Fruit fly (Drosophila melanogaster): ENCODE results near the gene nkd.

The nkd gene

dm6 chr3L:19045299-19046025 lies at the start of gene nkd:
Gene nkd (minus strand): TSS chr3L:19045449.
- TF ChIP-seq CG18619 (GFP tag; optimal IDR thresholded peaks at IDR 0.05) (peak; percentile 84), seq (GFP tag; IDR thresholded peaks at IDR 0.05) (peak; percentile 88), CG8359 (GFP tag; optimal IDR thresholded peaks at IDR 0.05; ENCODE audit: borderline replicate concordance) (no peak), run (tag; optimal IDR thresholded peaks at IDR 0.05) (peak; percentile 84), ara (GFP tag; IDR thresholded peaks at IDR 0.05) (peak; percentile 92), CG9215 (GFP tag; IDR thresholded peaks at IDR 0.05) (peak; percentile 73), CG16779 (GFP tag; IDR thresholded peaks at IDR 0.05) (peak; percentile 79), CG11504 (tag; optimal IDR thresholded peaks at IDR 0.05) (peak; percentile 91), zfh2 (GFP tag; optimal IDR thresholded peaks at IDR 0.05) (peak; percentile 50), Dbx (GFP tag; IDR thresholded peaks at IDR 0.05) (peak; percentile 94), gt (GFP tag; IDR thresholded peaks at IDR 0.05) (peak; percentile 28; the same call in 1 of the 2 replicates), CG8290 (GFP tag; optimal IDR thresholded peaks at IDR 0.05) (peak; percentile 76), CG8290 (tag; optimal IDR thresholded peaks at IDR 0.05) (peak in 1 of 2 experiments; percentile 78), CG9876 (GFP tag; optimal IDR thresholded peaks at IDR 0.05) (peak; percentile 23), CG42726 (GFP tag; IDR thresholded peaks at IDR 0.05; ENCODE audit: partially characterized antibody) (peak; percentile 65; the same call in 1 of the 2 replicates), wdn (GFP tag; IDR thresholded peaks at IDR 0.05) (peak; percentile 81), CG16815 (GFP tag; optimal IDR thresholded peaks at IDR 0.05) (peak; percentile 52), Trl (optimal IDR thresholded peaks at IDR 0.05) (peak; percentile 76 to 80), Trl (GFP tag; optimal IDR thresholded peaks at IDR 0.05) (peak; percentile 71), Ets97D (GFP tag; optimal IDR thresholded peaks at IDR 0.05) (peak; percentile 43), odd (GFP tag; optimal IDR thresholded peaks at IDR 0.05) (peak; percentile 87), sug (tag; optimal IDR thresholded peaks at IDR 0.05) (peak; percentile 70), lbe (GFP tag; optimal IDR thresholded peaks at IDR 0.05) (peak; percentile 75), lmd (GFP tag; IDR thresholded peaks at IDR 0.05) (peak; percentile 86), ftz-f1 (GFP tag; optimal IDR thresholded peaks at IDR 0.05) (no peak), BEAF-32 (GFP tag; optimal IDR thresholded peaks at IDR 0.05) (no peak), Adf1 (GFP tag; IDR thresholded peaks at IDR 0.05) (peak; percentile 53; the same call in 1 of the 2 replicates), da (GFP tag; optimal IDR thresholded peaks at IDR 0.05) (peak; percentile 36), CG10321 (GFP tag; IDR thresholded peaks at IDR 0.05) (peak; percentile 44; the same call in 1 of the 2 replicates), cg (GFP tag; optimal IDR thresholded peaks at IDR 0.05) (peak; percentile 17), Abd-B (GFP tag; optimal IDR thresholded peaks at IDR 0.05) (peak; percentile 70), Chrac-16 (GFP tag; optimal IDR thresholded peaks at IDR 0.05) (peak; percentile 89), CG10209 (GFP tag; optimal IDR thresholded peaks at IDR 0.05) (peak; percentile 87), Opbp (GFP tag; IDR thresholded peaks at IDR 0.05; ENCODE audit: partially characterized antibody) (no peak; the same call in 2 of the 3 replicates), CkIIα-i1 (GFP tag; IDR thresholded peaks at IDR 0.05) (no peak), CG12155 (GFP tag; optimal IDR thresholded peaks at IDR 0.05) (peak; percentile 89), Bgb (GFP tag; IDR thresholded peaks at IDR 0.05; ENCODE audit: partially characterized antibody) (peak; percentile 78), Side (GFP tag; optimal IDR thresholded peaks at IDR 0.05) (peak; percentile 41), CG7271 (tag; optimal IDR thresholded peaks at IDR 0.05) (peak; percentile 81), ci (GFP tag; IDR thresholded peaks at IDR 0.05) (peak; percentile 96), HLHmδ (GFP tag; optimal IDR thresholded peaks at IDR 0.05) (peak; percentile 90), CG15514 (GFP tag; optimal IDR thresholded peaks at IDR 0.05) (peak; percentile 63), CG18599 (GFP tag; optimal IDR thresholded peaks at IDR 0.05) (peak; percentile 91), org-1 (GFP tag; optimal IDR thresholded peaks at IDR 0.05) (peak; percentile 64), fd96Cb (tag; optimal IDR thresholded peaks at IDR 0.05) (peak; percentile 83), prd (optimal IDR thresholded peaks at IDR 0.05) (no peak), prd (GFP tag; IDR thresholded peaks at IDR 0.05) (peak; percentile 92), en (GFP tag; optimal IDR thresholded peaks at IDR 0.05) (no peak), Sox102F (GFP tag; optimal IDR thresholded peaks at IDR 0.05) (peak; percentile 91), CG14667 (GFP tag; IDR thresholded peaks at IDR 0.05) (peak; percentile 82)
